Worm (Caenorhabditis elegans) whole organism, L2 larva: ENCODE data around the gene erh-2.

Experiments used
- egl-27 ChIP-seq: sonication (generic microtip); optimal IDR thresholded peaks from 3 replicates; lab custom pipeline; 2017; ENCODE audit warnings: missing biosample characterization, missing genetic modification reagents, missing genetic modification characterization
- elt-3 ChIP-seq: sonication (generic microtip); optimal IDR thresholded peaks from 2 replicates; lab custom pipeline; 2017; ENCODE audit warnings: missing biosample characterization, missing genetic modification characterization
- unc-62 ChIP-seq: fragments of 150-350 bp; optimal IDR thresholded peaks from 2 replicates; lab custom pipeline; 2014; ENCODE audit warnings: missing biosample characterization, missing genetic modification reagents, missing genetic modification characterization
- ztf-4 ChIP-seq: fragments of 150-350 bp; optimal IDR thresholded peaks from 2 replicates; lab custom pipeline; 2014; ENCODE audit warnings: missing biosample characterization, missing genetic modification characterization

DNA sequence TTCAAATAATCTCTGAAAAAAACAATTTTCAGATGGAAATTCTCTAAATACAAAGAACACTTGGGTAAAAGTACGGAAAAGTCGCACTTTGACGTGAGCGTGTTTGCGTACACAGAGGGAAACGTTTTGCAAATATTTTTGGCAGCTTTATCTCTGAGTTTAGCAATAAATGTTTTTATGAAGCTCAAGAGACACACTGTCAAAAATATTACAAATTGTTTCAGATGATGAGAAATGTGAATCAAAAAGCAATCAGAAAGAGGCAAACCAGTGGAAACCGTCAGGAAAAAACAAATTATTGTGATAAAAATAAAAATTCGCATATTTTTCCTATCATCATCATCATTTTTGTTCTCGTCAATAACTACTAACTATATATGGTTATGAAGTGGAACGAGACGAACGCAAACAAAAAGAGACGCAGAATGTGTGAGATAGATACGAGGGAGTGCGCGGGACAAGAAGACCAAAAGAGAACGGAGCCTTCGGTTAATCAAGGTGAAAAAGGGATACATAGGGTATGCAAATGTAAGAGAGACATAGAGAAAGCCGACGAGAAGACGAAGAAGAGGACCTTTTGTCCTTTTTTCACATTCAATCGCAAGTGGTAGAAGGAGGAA, 19.4 kb downstream of the erh-2 start, which contains the start of gene sel-2:
- TF ChIP-seq egl-27 (tag; lab: Kevin White, UChicago) = no peak
- TF ChIP-seq unc-62 = no peak
- no peak for TF ChIP-seq ztf-4
- TF ChIP-seq elt-3 (tag; lab: Kevin White, UChicago) = no peak
